Fruit fly (Drosophila melanogaster) whole organism, prepupa: ENCODE data around the gene Ccz1.

Experiments used
- Blimp-1 ChIP-seq: fragments of 200-800 bp; sonication (Bioruptor generic); optimal IDR thresholded peaks from 3 replicates; lab custom pipeline; 2017; ENCODE audit warnings: missing biosample characterization, missing genetic modification characterization, mild to moderate bottlenecking, moderate library complexity, missing genetic modification reagents
- CG10669 ChIP-seq: fragments of 200-800 bp; sonication (Bioruptor generic); optimal IDR thresholded peaks from 3 replicates; lab custom pipeline; 2018; ENCODE audit warnings: missing biosample characterization, mild to moderate bottlenecking, missing genetic modification characterization, moderate library complexity
- CG11294 ChIP-seq: fragments of 200-800 bp; sonication (Bioruptor generic); IDR thresholded peaks from 2 replicates; pipeline ENCODE4 v1.3.6; 2022; ENCODE audit warnings: missing biosample characterization, missing genetic modification characterization
- CG11762 ChIP-seq: fragments of 200-800 bp; sonication (Bioruptor generic); optimal IDR thresholded peaks from 3 replicates; lab custom pipeline; 2016; ENCODE audit warnings: missing biosample characterization, missing genetic modification characterization; ENCODE audit not compliant: insufficient read depth
- CG15336 ChIP-seq: fragments of 200-800 bp; sonication (Bioruptor generic); IDR thresholded peaks from 2 replicates; pipeline ENCODE4 v1.3.6; 2022; ENCODE audit warnings: missing biosample characterization, missing genetic modification characterization
- CG1621 ChIP-seq: fragments of 200-800 bp; sonication (Bioruptor generic); optimal IDR thresholded peaks from 3 replicates; lab custom pipeline; 2018; ENCODE audit warnings: missing biosample characterization, mild to moderate bottlenecking, missing genetic modification characterization
- CG16779 ChIP-seq: fragments of 200-800 bp; sonication (Bioruptor generic); optimal IDR thresholded peaks from 3 replicates; lab custom pipeline; 2017; ENCODE audit warnings: missing biosample characterization, mild to moderate bottlenecking, missing genetic modification characterization
- CG31627 ChIP-seq: fragments of 200-800 bp; sonication (Bioruptor generic); optimal IDR thresholded peaks from 3 replicates; lab custom pipeline; 2016; ENCODE audit warnings: missing biosample characterization, missing genetic modification characterization
- CG32006 ChIP-seq: fragments of 200-800 bp; sonication (Bioruptor generic); optimal IDR thresholded peaks from 3 replicates; lab custom pipeline; 2017; ENCODE audit warnings: missing biosample characterization, mild to moderate bottlenecking, missing genetic modification characterization
- CG34406 ChIP-seq: fragments of 200-800 bp; sonication (Bioruptor generic); optimal IDR thresholded peaks from 3 replicates; lab custom pipeline; 2016; ENCODE audit warnings: missing biosample characterization, missing genetic modification characterization
- CG3919 ChIP-seq: fragments of 200-800 bp; sonication (Bioruptor generic); optimal IDR thresholded peaks from 3 replicates; lab custom pipeline; 2016; ENCODE audit warnings: missing biosample characterization, missing genetic modification characterization
- CG4318 ChIP-seq: fragments of 200-800 bp; sonication (Bioruptor generic); optimal IDR thresholded peaks from 3 replicates; lab custom pipeline; 2017; ENCODE audit warnings: missing biosample characterization, mild to moderate bottlenecking, missing genetic modification characterization
- CG6163 ChIP-seq: fragments of 200-800 bp; sonication (Bioruptor generic); IDR thresholded peaks from 3 replicates; pipeline ENCODE4 v1.3.6; 2022; ENCODE audit warnings: missing biosample characterization, missing genetic modification characterization
- CG6276 ChIP-seq: fragments of 200-800 bp; sonication (Bioruptor generic); optimal IDR thresholded peaks from 2 replicates; lab custom pipeline; 2017; ENCODE audit warnings: missing biosample characterization, mild to moderate bottlenecking, missing genetic modification characterization
- CG6792 ChIP-seq: fragments of 200-800 bp; sonication (Bioruptor generic); optimal IDR thresholded peaks from 3 replicates; lab custom pipeline; 2016; ENCODE audit warnings: missing biosample characterization, missing genetic modification characterization
- CG7368 ChIP-seq: fragments of 200-800 bp; sonication (Bioruptor generic); optimal IDR thresholded peaks from 3 replicates; lab custom pipeline; 2016; ENCODE audit warnings: missing biosample characterization, missing genetic modification characterization
- CG8119 ChIP-seq: fragments of 200-800 bp; sonication (Bioruptor generic); IDR thresholded peaks from 3 replicates; pipeline ENCODE4 v1.3.6; 2022; ENCODE audit warnings: missing biosample characterization, missing genetic modification characterization
- CG8319 ChIP-seq: fragments of 200-800 bp; sonication (Bioruptor generic); optimal IDR thresholded peaks from 3 replicates; lab custom pipeline; 2016; ENCODE audit warnings: missing biosample characterization, missing genetic modification characterization
- CG8632 ChIP-seq: fragments of 200-800 bp; sonication (Bioruptor generic); optimal IDR thresholded peaks from 3 replicates; lab custom pipeline; 2016; ENCODE audit warnings: missing biosample characterization, missing genetic modification characterization
- Eip78C ChIP-seq: fragments of 200-800 bp; sonication (Bioruptor generic); peaks from one replicate; lab custom pipeline; 2016; ENCODE audit warnings: missing biosample characterization, missing genetic modification characterization
- Ets21C ChIP-seq: fragments of 200-800 bp; sonication (Bioruptor generic); optimal IDR thresholded peaks from 3 replicates; lab custom pipeline; 2016; ENCODE audit warnings: missing biosample characterization, missing genetic modification characterization
- Ets96B ChIP-seq: fragments of 200-800 bp; optimal IDR thresholded peaks from 2 replicates; lab custom pipeline; 2019; ENCODE audit warnings: missing biosample characterization, mild to moderate bottlenecking, missing genetic modification characterization, moderate library complexity
- Hr38 ChIP-seq: sonication (Bioruptor generic); optimal IDR thresholded peaks from 2 replicates; lab custom pipeline; 2016; ENCODE audit warnings: missing biosample characterization, missing genetic modification characterization
- Hr39 ChIP-seq: fragments of 200-800 bp; sonication (Bioruptor generic); optimal IDR thresholded peaks from 2 replicates; lab custom pipeline; 2016; ENCODE audit warnings: missing biosample characterization, missing genetic modification characterization
- Hr4 ChIP-seq: fragments of 200-800 bp; sonication (Bioruptor generic); optimal IDR thresholded peaks from 3 replicates; lab custom pipeline; 2016; ENCODE audit warnings: missing biosample characterization, missing genetic modification characterization
- Lpt ChIP-seq: fragments of 200-800 bp; sonication (Bioruptor generic); optimal IDR thresholded peaks from 3 replicates; lab custom pipeline; 2016; ENCODE audit warnings: missing biosample characterization, missing genetic modification characterization
- OdsH ChIP-seq: fragments of 200-800 bp; sonication (Bioruptor generic); optimal IDR thresholded peaks from 3 replicates; lab custom pipeline; 2016; ENCODE audit warnings: missing biosample characterization, missing genetic modification characterization
- Sox14 ChIP-seq: fragments of 200-800 bp; sonication (Bioruptor generic); optimal IDR thresholded peaks from 3 replicates; lab custom pipeline; 2016; ENCODE audit warnings: missing biosample characterization, missing genetic modification characterization
- achi ChIP-seq: fragments of 200-800 bp; sonication (Bioruptor generic); optimal IDR thresholded peaks from 3 replicates; lab custom pipeline; 2016; ENCODE audit warnings: missing biosample characterization, missing genetic modification characterization
- cyc ChIP-seq: fragments of 200-800 bp; sonication (Bioruptor generic); optimal IDR thresholded peaks from 3 replicates; lab custom pipeline; 2016; ENCODE audit warnings: missing biosample characterization, missing genetic modification characterization
- dac ChIP-seq: fragments of 200-800 bp; sonication (Bioruptor generic); optimal IDR thresholded peaks from 2 replicates; lab custom pipeline; 2017; ENCODE audit warnings: missing biosample characterization, mild to moderate bottlenecking, missing genetic modification characterization
- eg ChIP-seq: fragments of 200-800 bp; sonication (Bioruptor generic); IDR thresholded peaks from 3 replicates; pipeline ENCODE4 v1.3.6; 2022; ENCODE audit warnings: missing biosample characterization, missing genetic modification characterization
- esn ChIP-seq: fragments of 200-800 bp; sonication (Bioruptor generic); optimal IDR thresholded peaks from 2 replicates; lab custom pipeline; 2016; ENCODE audit warnings: missing biosample characterization, mild to moderate bottlenecking, missing genetic modification characterization, moderate library complexity
- fd59A ChIP-seq: fragments of 200-800 bp; sonication (Bioruptor generic); optimal IDR thresholded peaks from 2 replicates; lab custom pipeline; 2017; ENCODE audit warnings: missing biosample characterization, mild to moderate bottlenecking, missing genetic modification characterization, missing genetic modification reagents
- fkh ChIP-seq: fragments of 200-800 bp; sonication (Bioruptor generic); optimal IDR thresholded peaks from 3 replicates; lab custom pipeline; 2017; ENCODE audit warnings: missing biosample characterization, mild to moderate bottlenecking, missing genetic modification characterization, moderate library complexity
- net ChIP-seq: fragments of 200-800 bp; sonication (Bioruptor generic); optimal IDR thresholded peaks from 3 replicates; lab custom pipeline; 2016; ENCODE audit warnings: missing biosample characterization, missing genetic modification characterization
- salr ChIP-seq, 2 experiments: fragments of 200-800 bp; sonication (Bioruptor generic); optimal IDR thresholded peaks; 3 replicates each; lab custom pipeline; 2016 to 2018; ENCODE audit warnings: missing biosample characterization in 2 of 2, missing genetic modification characterization in 2 of 2, mild to moderate bottlenecking in 1 of 2
- svp ChIP-seq: fragments of 200-800 bp; sonication (Bioruptor generic); peaks from one replicate; lab custom pipeline; 2016; ENCODE audit warnings: missing biosample characterization, missing genetic modification characterization
- topi ChIP-seq: fragments of 200-800 bp; sonication (Bioruptor generic); optimal IDR thresholded peaks from 3 replicates; lab custom pipeline; 2016; ENCODE audit warnings: missing biosample characterization, missing genetic modification characterization
- vri ChIP-seq: fragments of 200-800 bp; sonication (Bioruptor generic); optimal IDR thresholded peaks from 3 replicates; lab custom pipeline; 2016; ENCODE audit warnings: missing biosample characterization, mild to moderate bottlenecking, missing genetic modification characterization

Ccz1 gene

DNA sequence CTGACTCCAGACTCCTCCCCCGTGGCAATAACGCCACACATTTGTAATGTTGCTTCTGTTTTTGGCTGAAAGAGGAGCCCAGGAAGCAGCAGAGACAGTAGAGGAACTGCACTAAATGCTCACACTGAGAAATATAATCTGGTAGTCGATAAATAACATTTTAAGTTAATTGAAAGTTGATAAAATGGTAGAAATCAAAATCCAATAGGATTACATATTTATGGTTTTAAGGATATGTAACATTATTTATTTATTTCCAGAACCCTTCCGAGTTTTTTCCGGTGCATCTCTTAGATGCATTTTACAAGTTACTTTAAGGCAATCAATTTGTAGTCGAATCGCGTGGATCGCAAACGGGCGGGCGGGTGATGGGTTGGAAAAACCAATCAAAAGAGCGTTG lies 8.1 kb downstream of the Ccz1 start (continued):
- TF ChIP-seq topi (GFP tag; lab: Kevin White, UChicago) (peak; percentile 2), dac (no peak), CG7368 (GFP tag; lab: Kevin White, UChicago) (no peak), CG31627 (no peak), cyc (GFP tag; lab: Kevin White, UChicago) (no peak), CG34406 (GFP tag; lab: Kevin White, UChicago) (peak; percentile 7), CG10669 (peak; percentile 42), CG11294 (GFP tag; lab: Robert Waterston, UW) (no peak), vri (no peak), achi (GFP tag; lab: Kevin White, UChicago) (peak; percentile 21), svp (GFP tag; lab: Kevin White, UChicago) (no peak), CG6276 (GFP tag; lab: Kevin White, UChicago) (no peak), CG32006 (peak; percentile 59), CG8119 (GFP tag; lab: Robert Waterston, UW) (peak; percentile 53; the same call in 1 of the 3 replicates), CG8632 (no peak)

DNA sequence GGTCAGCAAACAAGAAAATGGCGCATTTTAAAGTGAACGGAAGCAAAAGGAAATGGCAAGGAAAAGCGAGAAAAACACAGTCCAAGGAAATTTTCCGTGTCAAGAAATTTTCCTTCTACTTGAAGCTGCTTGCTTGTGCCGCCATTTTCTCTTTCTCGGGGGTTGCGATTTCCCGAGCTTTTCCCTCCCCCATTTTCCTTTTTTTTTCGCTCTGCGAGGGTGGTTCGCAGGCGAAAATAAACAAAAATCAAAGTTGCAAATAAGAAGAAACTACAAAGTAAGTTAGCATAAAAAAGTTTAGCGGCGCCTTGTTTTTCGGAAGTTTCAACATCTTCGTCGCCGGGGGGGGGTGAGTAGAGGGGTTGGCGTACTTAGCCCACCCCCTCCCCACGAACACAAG lies 11.6 kb downstream of the Ccz1 start:
- TF ChIP-seq CG8632: no peak
- no peak for TF ChIP-seq CG3919 (GFP tag; lab: Kevin White, UChicago)
- no peak for TF ChIP-seq CG6792 (GFP tag; lab: Kevin White, UChicago)
- no peak for TF ChIP-seq achi (GFP tag; lab: Kevin White, UChicago)
- no peak for TF ChIP-seq CG8319 (GFP tag; lab: Kevin White, UChicago)
- TF ChIP-seq CG8119 (GFP tag; lab: Robert Waterston, UW): no peak
- no peak for TF ChIP-seq topi (GFP tag; lab: Kevin White, UChicago)
- TF ChIP-seq CG16779: no peak
- no peak for TF ChIP-seq CG6163

DNA sequence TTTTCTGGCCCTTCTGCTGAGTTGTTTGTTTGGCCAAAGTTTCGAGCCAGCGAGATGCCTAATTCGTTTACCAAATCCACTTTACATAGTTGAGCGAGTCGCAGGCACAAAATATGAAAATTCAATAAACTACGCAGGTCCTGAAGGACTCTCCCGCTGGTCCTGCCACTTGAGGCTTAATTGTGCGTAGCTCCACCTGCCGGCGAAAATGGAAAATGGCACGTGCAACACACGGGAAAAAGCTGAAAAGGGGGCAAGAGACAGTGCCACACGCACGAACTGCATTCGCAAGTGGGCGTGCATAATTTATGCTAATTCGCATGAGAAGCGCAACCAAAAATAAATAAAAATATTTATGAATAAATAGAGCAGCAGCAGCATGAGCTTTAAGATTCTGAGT lies 13.0 kb downstream of the Ccz1 start:
- TF ChIP-seq Hr38 (GFP tag; lab: Kevin White, UChicago): no peak
- TF ChIP-seq CG7368 (GFP tag; lab: Kevin White, UChicago): no peak
- TF ChIP-seq CG6163: no peak
- TF ChIP-seq cyc (GFP tag; lab: Kevin White, UChicago): no peak
- no peak for TF ChIP-seq CG16779
- no peak for TF ChIP-seq topi (GFP tag; lab: Kevin White, UChicago)
- no peak for TF ChIP-seq Hr4 (GFP tag; lab: Kevin White, UChicago)
- no peak for TF ChIP-seq CG34406 (GFP tag; lab: Kevin White, UChicago)
- no peak for TF ChIP-seq OdsH (GFP tag; lab: Kevin White, UChicago)
- no peak for TF ChIP-seq vri

DNA sequence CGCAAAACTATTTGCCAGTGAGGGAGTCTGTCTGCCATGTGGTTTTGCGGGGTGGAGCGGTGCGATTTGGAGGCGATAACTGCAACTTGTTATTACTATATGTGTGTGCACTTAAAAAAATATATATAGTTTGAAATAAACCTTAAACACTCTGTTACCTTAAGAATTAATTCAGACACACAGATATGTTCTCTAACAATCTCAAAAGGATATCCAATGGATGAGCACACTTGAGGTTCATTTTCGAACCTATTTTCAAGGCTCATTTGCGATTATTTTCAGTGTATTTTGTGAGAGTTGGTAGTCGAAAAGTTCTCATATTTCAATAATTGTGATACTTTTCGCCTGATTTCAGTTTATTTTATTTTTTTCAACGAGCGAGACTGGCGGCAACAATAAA lies 16.9 kb downstream of the Ccz1 start:
- TF ChIP-seq CG31627 (peak; percentile 8), CG1621 (tag; lab: Kevin White, UChicago) (no peak), Eip78C (peak; percentile 17)

DNA sequence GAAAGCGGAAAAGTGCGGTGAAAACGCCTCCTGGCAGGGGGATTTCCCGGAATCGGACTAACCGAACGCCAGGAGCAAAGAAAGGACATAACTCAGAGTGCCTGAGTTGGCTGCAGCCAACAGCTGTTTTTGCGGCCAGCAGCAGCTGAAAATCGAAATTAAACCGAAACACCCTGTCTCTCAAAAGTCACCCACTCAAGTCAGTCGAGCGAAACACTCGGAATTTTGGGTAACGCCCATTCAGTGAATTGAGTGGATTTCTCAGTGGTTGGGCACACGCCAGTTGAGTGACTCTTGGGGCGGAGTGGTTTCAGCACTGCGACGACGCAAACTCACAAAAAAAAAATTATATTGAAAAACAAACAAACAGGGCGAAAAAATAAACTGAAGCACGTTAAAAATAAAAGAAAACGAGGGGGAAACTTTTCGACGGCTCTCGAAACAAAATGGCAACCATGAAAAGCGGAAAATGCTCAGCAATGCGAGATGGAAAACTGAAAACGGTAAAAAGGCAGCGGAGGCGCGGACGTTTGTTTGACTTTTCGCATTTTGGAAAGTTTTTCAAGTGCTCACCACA lies 20.1 kb downstream of the Ccz1 start:
- TF ChIP-seq Hr39 (GFP tag; lab: Kevin White, UChicago) (no peak), CG1621 (tag; lab: Kevin White, UChicago) (peak; percentile 73), CG15336 (peak; percentile 83), salr (GFP tag; optimal IDR thresholded peaks at IDR 0.05; lab: Kevin White, UChicago) (peak; percentile 14 to 42), CG10669 (peak; percentile 69), CG7368 (GFP tag; lab: Kevin White, UChicago) (peak; percentile 77), cyc (GFP tag; lab: Kevin White, UChicago) (no peak), CG16779 (peak; percentile 82), eg (GFP tag; lab: Robert Waterston, UW) (peak; percentile 97), CG8632 (peak; percentile 46), dac (peak; percentile 28), CG3919 (GFP tag; lab: Kevin White, UChicago) (peak; percentile 70), Ets21C (GFP tag; lab: Kevin White, UChicago) (no peak), CG4318 (GFP tag; lab: Kevin White, UChicago) (no peak), CG11294 (GFP tag; lab: Robert Waterston, UW) (peak; percentile 21; the same call in 1 of the 2 replicates), CG34406 (GFP tag; lab: Kevin White, UChicago) (peak; percentile 59), svp (GFP tag; lab: Kevin White, UChicago) (no peak), achi (GFP tag; lab: Kevin White, UChicago) (peak; percentile 51), Blimp-1 (no peak), fkh (GFP tag; lab: Kevin White, UChicago) (no peak), fd59A (no peak), Ets96B (peak; percentile 49), vri (peak; percentile 35), Lpt (GFP tag; lab: Kevin White, UChicago) (peak; percentile 61), esn (GFP tag; lab: Kevin White, UChicago) (no peak), CG11762 (no peak), Hr4 (GFP tag; lab: Kevin White, UChicago) (peak; percentile 22), net (GFP tag; lab: Kevin White, UChicago) (peak; percentile 81), CG6276 (GFP tag; lab: Kevin White, UChicago) (peak; percentile 86), Sox14 (no peak)
